Worm (Caenorhabditis elegans) whole organism, young adult: ENCODE measurements around the gene ttr-49.

Source experiments
- B0035.1 ChIP-seq: sonication (generic microtip); optimal IDR thresholded peaks from 2 replicates; lab custom pipeline; 2016; ENCODE audit warnings: missing genetic modification characterization, mild to moderate bottlenecking, missing compliant biosample characterization, missing genotype, missing genetic modification reagents
- B0336.3 ChIP-seq: fragments of 200-800 bp; sonication (Bioruptor generic); IDR thresholded peaks from 2 replicates; pipeline ENCODE4 v1.3.6; 2022; ENCODE audit warnings: missing genetic modification characterization, missing compliant biosample characterization
- C06A6.2 ChIP-seq: fragments of 200-800 bp; sonication (Bioruptor generic); conservative IDR thresholded peaks from 2 replicates; pipeline ENCODE4 v1.3.6; 2022; ENCODE audit warnings: missing genetic modification characterization, missing compliant biosample characterization
- F22D6.2 ChIP-seq: sonication (generic microtip); optimal IDR thresholded peaks from 2 replicates; lab custom pipeline; 2016; ENCODE audit warnings: mild to moderate bottlenecking, missing genetic modification characterization, missing compliant biosample characterization
- F23B12.7 ChIP-seq: sonication (generic microtip); optimal IDR thresholded peaks from 2 replicates; lab custom pipeline; 2017; ENCODE audit warnings: missing genetic modification characterization, mild to moderate bottlenecking, missing compliant biosample characterization, antibody characterized with exemption, moderate library complexity; ENCODE audit not compliant: insufficient read depth
- F39B2.1 ChIP-seq: fragments of 200-800 bp; sonication (Bioruptor generic); IDR thresholded peaks from 2 replicates; pipeline ENCODE4 v1.3.6; 2022; ENCODE audit warnings: missing genetic modification reagents, missing genetic modification characterization, missing compliant biosample characterization
- F55B11.4 ChIP-seq: sonication (generic microtip); optimal IDR thresholded peaks from 2 replicates; lab custom pipeline; 2016; ENCODE audit warnings: missing compliant biosample characterization, missing genetic modification characterization, borderline replicate concordance; ENCODE audit not compliant: insufficient read depth
- F57A8.1 ChIP-seq: fragments of 200-800 bp; sonication (Bioruptor generic); optimal IDR thresholded peaks from 2 replicates; lab custom pipeline; 2018; ENCODE audit warnings: mild to moderate bottlenecking, missing genetic modification characterization, moderate library complexity, missing compliant biosample characterization
- K11D2.4 ChIP-seq: fragments of 200-800 bp; sonication (Bioruptor generic); IDR thresholded peaks from 2 replicates; pipeline ENCODE4 v1.3.6; 2022; ENCODE audit warnings: missing genetic modification reagents, missing genetic modification characterization, missing compliant biosample characterization
- Y53F4B.3 ChIP-seq: fragments of 200-800 bp; sonication (Bioruptor generic); IDR thresholded peaks from 2 replicates; pipeline ENCODE4 v1.3.6; 2022; ENCODE audit warnings: missing genetic modification reagents, missing genetic modification characterization, missing compliant biosample characterization
- Y67H2A.10 ChIP-seq: fragments of 200-800 bp; sonication (Bioruptor generic); conservative IDR thresholded peaks from 2 replicates; pipeline ENCODE4 v1.3.6; 2022; ENCODE audit warnings: missing genetic modification reagents, missing genetic modification characterization, missing compliant biosample characterization
- Y79H2A.3 ChIP-seq: fragments of 200-800 bp; sonication (Bioruptor generic); conservative IDR thresholded peaks from 2 replicates; pipeline ENCODE4 v1.3.6; 2022; ENCODE audit warnings: missing genetic modification reagents, missing genetic modification characterization, missing compliant biosample characterization
- Y95B8A.8 ChIP-seq: fragments of 200-800 bp; sonication (Bioruptor generic); IDR thresholded peaks from 2 replicates; pipeline ENCODE4 v1.3.6; 2022; ENCODE audit warnings: missing genetic modification reagents, missing genetic modification characterization, missing compliant biosample characterization
- ZK185.1 ChIP-seq: sonication (generic microtip); optimal IDR thresholded peaks from 2 replicates; lab custom pipeline; 2016; ENCODE audit warnings: mild to moderate bottlenecking, missing genetic modification characterization, missing compliant biosample characterization; ENCODE audit not compliant: poor library complexity, severe bottlenecking
- ama-1 ChIP-seq, 3 experiments: fragments of 150-350 bp in 1 of 3; sonication (generic microtip) in 2 of 3; optimal IDR thresholded peaks; 2 replicates each; lab custom pipeline; 2014 to 2018; ENCODE audit warnings: missing biosample characterization in 2 of 3, missing genetic modification characterization in 2 of 3, missing genetic modification reagents in 2 of 3
- aptf-3 ChIP-seq: fragments of 200-800 bp; sonication (Bioruptor generic); IDR thresholded peaks from 2 replicates; pipeline ENCODE4 v1.3.6; 2022; ENCODE audit warnings: missing genetic modification characterization, missing compliant biosample characterization
- attf-3 ChIP-seq: fragments of 200-800 bp; sonication (Bioruptor generic); conservative IDR thresholded peaks from 2 replicates; pipeline ENCODE4 v1.3.6; 2022; ENCODE audit warnings: missing genetic modification reagents, missing genetic modification characterization, missing compliant biosample characterization
- bed-1 ChIP-seq: fragments of 200-800 bp; sonication (Bioruptor generic); IDR thresholded peaks from 2 replicates; pipeline ENCODE4 v1.3.6; 2022; ENCODE audit warnings: missing genetic modification reagents, missing genetic modification characterization, missing compliant biosample characterization
- bed-2 ChIP-seq: fragments of 200-800 bp; sonication (Bioruptor generic); IDR thresholded peaks from 2 replicates; pipeline ENCODE4 v1.3.6; 2022; ENCODE audit warnings: missing genetic modification reagents, missing genetic modification characterization, missing compliant biosample characterization
- ceh-79 ChIP-seq: sonication (generic microtip); optimal IDR thresholded peaks from 2 replicates; lab custom pipeline; 2017; ENCODE audit warnings: mild to moderate bottlenecking, missing genetic modification characterization, missing compliant biosample characterization
- ceh-91 ChIP-seq: fragments of 200-800 bp; sonication (Bioruptor generic); IDR thresholded peaks from 2 replicates; pipeline ENCODE4 v1.3.6; 2022; ENCODE audit warnings: missing genetic modification reagents, missing genetic modification characterization, missing compliant biosample characterization
- dpl-1 ChIP-seq: fragments of 150-350 bp; optimal IDR thresholded peaks from 2 replicates; lab custom pipeline; 2014; ENCODE audit warnings: missing biosample characterization, missing genetic modification reagents, missing genetic modification characterization
- hmg-1.2 ChIP-seq: fragments of 200-800 bp; sonication (Bioruptor generic); IDR thresholded peaks from 2 replicates; pipeline ENCODE4 v1.3.6; 2022; ENCODE audit warnings: missing genetic modification reagents, missing genetic modification characterization, missing compliant biosample characterization
- hmg-20 ChIP-seq: fragments of 200-800 bp; sonication (Bioruptor generic); IDR thresholded peaks from 2 replicates; pipeline ENCODE4 v1.3.6; 2022; ENCODE audit warnings: missing genetic modification reagents, missing genetic modification characterization, missing compliant biosample characterization
- hsf-1 ChIP-seq: fragments of 200-800 bp; sonication (Bioruptor generic); IDR thresholded peaks from 2 replicates; pipeline ENCODE4 v1.3.6; 2022; ENCODE audit warnings: missing genetic modification reagents, missing genetic modification characterization, missing compliant biosample characterization
- lin-35 ChIP-seq, 3 experiments: fragments of 150-350 bp in 2 of 3; sonication (generic microtip) in 1 of 3; optimal IDR thresholded peaks; 2 replicates each; lab custom pipeline; 2014 to 2018; ENCODE audit warnings: missing biosample characterization in 3 of 3, missing genetic modification characterization in 3 of 3, missing genetic modification reagents in 3 of 3
- lin-40 ChIP-seq: sonication (generic microtip); optimal IDR thresholded peaks from 2 replicates; lab custom pipeline; 2016; ENCODE audit warnings: missing genetic modification characterization, mild to moderate bottlenecking, missing compliant biosample characterization, missing genotype, missing genetic modification reagents
- lin-54 ChIP-seq: fragments of 200-800 bp; sonication (Bioruptor generic); optimal IDR thresholded peaks from 2 replicates; lab custom pipeline; 2018; ENCODE audit warnings: mild to moderate bottlenecking, missing genetic modification characterization, missing compliant biosample characterization
- mcd-1 ChIP-seq: fragments of 200-800 bp; sonication (Bioruptor generic); IDR thresholded peaks from 2 replicates; pipeline ENCODE4 v1.3.6; 2022; ENCODE audit warnings: missing genetic modification reagents, missing genetic modification characterization, missing compliant biosample characterization
- mel-28 ChIP-seq: sonication (generic microtip); optimal IDR thresholded peaks from 2 replicates; lab custom pipeline; 2016; ENCODE audit warnings: borderline replicate concordance, mild to moderate bottlenecking, missing genetic modification characterization, missing compliant biosample characterization
- mes-4 ChIP-seq: sonication (generic microtip); optimal IDR thresholded peaks from 2 replicates; lab custom pipeline; 2016; ENCODE audit warnings: missing genotype, missing genetic modification characterization, missing compliant biosample characterization
- nfya-2 ChIP-seq: fragments of 200-800 bp; sonication (Bioruptor generic); IDR thresholded peaks from 2 replicates; pipeline ENCODE4 v1.3.6; 2022; ENCODE audit warnings: missing genetic modification reagents, missing genetic modification characterization, missing compliant biosample characterization
- nfyb-1 ChIP-seq: fragments of 200-800 bp; sonication (Bioruptor generic); IDR thresholded peaks from 2 replicates; pipeline ENCODE4 v1.3.6; 2022; ENCODE audit warnings: missing genetic modification reagents, missing genetic modification characterization, missing compliant biosample characterization
- nhr-120 ChIP-seq: fragments of 200-800 bp; sonication (Bioruptor generic); IDR thresholded peaks from 2 replicates; pipeline ENCODE4 v1.3.6; 2022; ENCODE audit warnings: missing genetic modification characterization, missing compliant biosample characterization
- nhr-179 ChIP-seq: sonication (generic microtip); optimal IDR thresholded peaks from 2 replicates; lab custom pipeline; 2016; ENCODE audit warnings: mild to moderate bottlenecking, missing genetic modification characterization, missing compliant biosample characterization
- nhr-80 ChIP-seq: sonication (generic microtip); optimal IDR thresholded peaks from 2 replicates; lab custom pipeline; 2016; ENCODE audit warnings: missing genetic modification characterization, missing compliant biosample characterization
- pbrm-1 ChIP-seq: fragments of 200-800 bp; sonication (Bioruptor generic); IDR thresholded peaks from 2 replicates; pipeline ENCODE4 v1.3.6; 2022; ENCODE audit warnings: missing genetic modification reagents, missing genetic modification characterization, missing compliant biosample characterization
- sdz-38 ChIP-seq: sonication (generic microtip); optimal IDR thresholded peaks from 2 replicates; lab custom pipeline; 2016; ENCODE audit warnings: missing genotype, missing genetic modification characterization, missing compliant biosample characterization
- sea-2 ChIP-seq: fragments of 200-800 bp; sonication (Bioruptor generic); IDR thresholded peaks from 2 replicates; pipeline ENCODE4 v1.3.6; 2022; ENCODE audit warnings: missing genetic modification characterization, missing compliant biosample characterization
- snpc-4 ChIP-seq, 5 experiments: fragments of 150-350 bp in 1 of 5; sonication (generic microtip) in 4 of 5; optimal IDR thresholded peaks; 2 replicates each; lab custom pipeline; 2014 to 2018; ENCODE audit warnings: missing genetic modification characterization in 5 of 5, missing biosample characterization in 3 of 5, antibody characterized with exemption in 2 of 5, mild to moderate bottlenecking in 2 of 5, missing compliant biosample characterization in 2 of 5, missing genotype in 2 of 5, moderate library complexity in 2 of 5, missing genetic modification reagents in 1 of 5
- sptf-2 ChIP-seq: fragments of 200-800 bp; sonication (Bioruptor generic); optimal IDR thresholded peaks from 2 replicates; lab custom pipeline; 2018; ENCODE audit warnings: mild to moderate bottlenecking, missing genetic modification characterization, missing compliant biosample characterization
- tbp1 ChIP-seq: fragments of 200-800 bp; sonication (Bioruptor generic); optimal IDR thresholded peaks from 2 replicates; lab custom pipeline; 2018; ENCODE audit warnings: mild to moderate bottlenecking, missing genetic modification characterization, missing compliant biosample characterization
- unc-62 ChIP-seq: fragments of 150-350 bp; optimal IDR thresholded peaks from 2 replicates; lab custom pipeline; 2014; ENCODE audit warnings: missing biosample characterization, missing genetic modification reagents, missing genetic modification characterization
- xnd-1 ChIP-seq: sonication (generic microtip); optimal IDR thresholded peaks from 2 replicates; lab custom pipeline; 2016; ENCODE audit warnings: missing genotype, missing genetic modification reagents, missing genetic modification characterization, missing compliant biosample characterization
- ztf-18 ChIP-seq: sonication (generic microtip); optimal IDR thresholded peaks from 2 replicates; lab custom pipeline; 2016; ENCODE audit warnings: missing genotype, mild to moderate bottlenecking, missing genetic modification characterization, missing compliant biosample characterization
- ztf-26 ChIP-seq: sonication (generic microtip); optimal IDR thresholded peaks from 2 replicates; lab custom pipeline; 2017; ENCODE audit warnings: missing genetic modification characterization, missing compliant biosample characterization

Gene ttr-49

DNA sequence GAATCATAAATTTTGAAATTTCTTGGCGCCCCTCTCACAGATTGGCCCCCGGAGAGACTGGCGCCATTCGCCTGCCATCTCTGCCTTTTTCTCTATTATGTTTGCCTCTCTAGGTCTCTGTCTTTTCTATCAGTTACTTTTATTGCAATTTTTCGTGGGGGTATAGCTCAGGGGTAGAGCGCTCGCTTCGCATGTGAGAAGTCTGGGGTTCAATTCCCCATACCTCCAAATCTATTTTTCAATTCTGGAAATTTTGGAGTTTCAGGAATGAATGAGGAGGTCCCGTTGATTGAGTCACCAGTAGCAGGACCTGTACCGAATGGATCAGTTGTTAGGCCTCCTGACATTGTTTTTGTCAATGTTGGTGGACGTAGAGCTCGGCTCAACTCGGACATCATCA is 38.3 kb downstream of the ttr-49 start, which contains the start of gene kvs-3 (continued):
- TF ChIP-seq F57A8.1 (peak; percentile 95), hmg-20 (GFP tag; lab: Robert Waterston, UW) (0 out of 2 replicates have a peak, but pooled peaks have one; percentile 39), ama-1 (optimal IDR thresholded peaks at IDR 0.05; lab: Kevin White, UChicago) (no peak), ama-1 (GFP tag; optimal IDR thresholded peaks at IDR 0.05; lab: Kevin White, UChicago) (peak; percentile 67 to 68), Y53F4B.3 (peak; percentile 69; the same call in 1 of the 2 replicates), lin-40 (tag; lab: Kevin White, UChicago) (peak; percentile 65), F39B2.1 (peak; percentile 90; the same call in 1 of the 2 replicates), nhr-80 (tag; lab: Kevin White, UChicago) (no peak), F22D6.2 (tag; lab: Kevin White, UChicago) (peak; percentile 27), K11D2.4 (GFP tag; lab: Robert Waterston, UW) (peak; percentile 67), lin-35 (GFP tag; optimal IDR thresholded peaks at IDR 0.05; lab: Kevin White, UChicago) (peak in 1 of 3 experiments; percentile 75), nfya-2 (GFP tag; lab: Robert Waterston, UW) (no peak), mes-4 (tag; lab: Kevin White, UChicago) (peak; percentile 66), tbp1 (peak; percentile 97), sdz-38 (peak; percentile 10), Y79H2A.3 (peak; percentile 69; the same call in 1 of the 2 replicates), ztf-18 (tag; lab: Kevin White, UChicago) (peak; percentile 84), Y95B8A.8 (GFP tag; lab: Robert Waterston, UW) (0 out of 2 replicates have a peak, but pooled peaks have one; percentile 8), mcd-1 (GFP tag; lab: Robert Waterston, UW) (no peak; the same call in 1 of the 2 replicates), B0336.3 (GFP tag; lab: Robert Waterston, UW) (no peak), ZK185.1 (tag; lab: Kevin White, UChicago) (peak; percentile 80), bed-1 (GFP tag; lab: Robert Waterston, UW) (0 out of 2 replicates have a peak, but pooled peaks have one; percentile 14), nhr-179 (tag; lab: Kevin White, UChicago) (peak; percentile 46), aptf-3 (no peak), lin-54 (peak; percentile 71), mel-28 (tag; lab: Kevin White, UChicago) (no peak), Y67H2A.10 (GFP tag; lab: Robert Waterston, UW) (peak; percentile 50; the same call in 1 of the 2 replicates), snpc-4 (GFP tag; optimal IDR thresholded peaks at IDR 0.05; lab: Kevin White, UChicago) (peak; percentile 70), snpc-4 (tag; optimal IDR thresholded peaks at IDR 0.05; lab: Kevin White, UChicago) (peak in 1 of 4 experiments; percentile 62), hmg-1.2 (GFP tag; lab: Robert Waterston, UW) (peak; percentile 80), hsf-1 (GFP tag; lab: Robert Waterston, UW) (peak; percentile 74; the same call in 1 of the 2 replicates), ceh-91 (GFP tag; lab: Robert Waterston, UW) (peak; percentile 40; the same call in 1 of the 2 replicates), xnd-1 (tag; lab: Kevin White, UChicago) (no peak), attf-3 (peak; percentile 40; the same call in 1 of the 2 replicates), ceh-79 (tag; lab: Kevin White, UChicago) (peak; percentile 81), F55B11.4 (tag; lab: Kevin White, UChicago) (no peak), C06A6.2 (GFP tag; lab: Robert Waterston, UW) (peak; percentile 63), unc-62 (no peak), nhr-120 (GFP tag; lab: Robert Waterston, UW) (peak; percentile 92; the same call in 1 of the 2 replicates), F23B12.7 (tag; lab: Kevin White, UChicago) (peak; percentile 62), sptf-2 (peak; percentile 92), pbrm-1 (GFP tag; lab: Robert Waterston, UW) (peak; percentile 62; the same call in 1 of the 2 replicates), nfyb-1 (peak; percentile 92), bed-2 (GFP tag; lab: Robert Waterston, UW) (0 out of 2 replicates have a peak, but pooled peaks have one; percentile 40), ztf-26 (peak; percentile 70), sea-2 (GFP tag; lab: Robert Waterston, UW) (0 out of 2 replicates have a peak, but pooled peaks have one; percentile 70), dpl-1 (GFP tag; lab: Kevin White, UChicago) (peak; percentile 18), B0035.1 (tag; lab: Kevin White, UChicago) (peak; percentile 41)
